Fruit fly (Drosophila melanogaster): Measurements from ENCODE around the gene Cog4.

The Cog4 gene

DNA sequence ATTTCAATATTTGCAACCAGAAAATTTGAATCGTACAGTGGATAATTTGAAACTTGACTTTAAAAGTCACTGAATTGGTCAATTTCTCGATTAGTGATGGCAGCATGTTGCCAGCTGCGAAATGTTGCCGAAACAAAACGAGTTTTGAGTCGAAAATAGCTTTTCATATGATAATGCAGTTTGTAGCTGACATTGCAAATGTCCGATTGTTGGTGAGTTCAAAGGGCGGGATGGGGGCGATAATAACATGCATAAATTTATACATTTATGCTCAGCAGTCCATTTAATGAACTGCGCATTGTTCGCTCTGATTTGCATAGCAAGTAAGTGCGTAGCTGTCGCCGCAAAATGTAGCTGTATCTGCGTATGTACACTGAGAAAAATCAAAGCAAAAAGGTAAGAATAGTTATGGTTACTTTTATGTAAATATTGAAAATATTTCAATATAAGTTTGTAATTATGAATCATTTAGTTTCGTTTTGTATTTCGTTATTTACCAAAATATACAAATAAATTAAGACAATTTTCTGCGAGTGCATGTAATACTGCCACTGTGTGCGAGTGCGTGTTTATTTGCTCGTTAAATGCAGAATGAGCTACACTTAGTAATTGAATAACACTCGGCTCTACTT, 38.6 kb upstream of the Cog4 start, which contains the start of gene Lip4 (continued):
- TF ChIP-seq hth (optimal IDR thresholded peaks at IDR 0.05) = no peak
- peak; percentile 82 for TF ChIP-seq CG1603 (tag; optimal IDR thresholded peaks at IDR 0.05)
- TF ChIP-seq pan (optimal IDR thresholded peaks at IDR 0.05) = no peak
- peak in 1 of 2 experiments; percentile 89 for TF ChIP-seq pan (GFP tag; optimal IDR thresholded peaks at IDR 0.05 in 1 of 2, IDR thresholded peaks at IDR 0.05 in 1 of 2)
- peak; percentile 11 for TF ChIP-seq Lhr (GFP tag; optimal IDR thresholded peaks at IDR 0.05)
- TF ChIP-seq Optix (GFP tag; IDR thresholded peaks at IDR 0.05) = no peak
- TF ChIP-seq knrl (GFP tag; IDR thresholded peaks at IDR 0.05; ENCODE audit: partially characterized antibody) = no peak
- peak; percentile 22 for TF ChIP-seq zf30C (GFP tag; optimal IDR thresholded peaks at IDR 0.05)
- peak; percentile 58 to 70 for TF ChIP-seq Pdp1 (GFP tag; optimal IDR thresholded peaks at IDR 0.05)
- TF ChIP-seq CG3995 (GFP tag; optimal IDR thresholded peaks at IDR 0.05) = peak; percentile 7
- TF ChIP-seq ham (GFP tag; IDR thresholded peaks at IDR 0.05) = no peak
- TF ChIP-seq gce (GFP tag; IDR thresholded peaks at IDR 0.05) = peak; percentile 38; the same call in 1 of the 3 replicates
- TF ChIP-seq CG33557 (GFP tag; optimal IDR thresholded peaks at IDR 0.05) = no peak
- TF ChIP-seq CG13894 (tag; optimal IDR thresholded peaks at IDR 0.05) = no peak
- no peak; the same call in 1 of the 2 replicates for TF ChIP-seq crol (GFP tag; IDR thresholded peaks at IDR 0.05)
- TF ChIP-seq CG34376 (GFP tag; optimal IDR thresholded peaks at IDR 0.05) = no peak
- peak; percentile 4 for TF ChIP-seq zfh2 (GFP tag; optimal IDR thresholded peaks at IDR 0.05)
- no peak for TF ChIP-seq Doc2 (GFP tag; IDR thresholded peaks at IDR 0.05)
- TF ChIP-seq odd (GFP tag; optimal IDR thresholded peaks at IDR 0.05) = peak; percentile 58
- no peak for TF ChIP-seq CG31365 (tag; optimal IDR thresholded peaks at IDR 0.05)
- 0 out of 2 replicates have a peak, but pooled peaks have one; percentile 38 for TF ChIP-seq dimm (GFP tag; IDR thresholded peaks at IDR 0.05)
- peak; percentile 2 to 89 for TF ChIP-seq Hr51 (GFP tag; optimal IDR thresholded peaks at IDR 0.05)
- TF ChIP-seq CG17361 (GFP tag; IDR thresholded peaks at IDR 0.05) = peak; percentile 80
- peak; percentile 43; the same call in 1 of the 2 replicates for TF ChIP-seq klu (GFP tag; IDR thresholded peaks at IDR 0.05)
- no peak for TF ChIP-seq dm (GFP tag; optimal IDR thresholded peaks at IDR 0.05)
- TF ChIP-seq bsh (GFP tag; optimal IDR thresholded peaks at IDR 0.05) = peak in 1 of 2 experiments; percentile 67
- TF ChIP-seq Atf-2 (GFP tag; optimal IDR thresholded peaks at IDR 0.05) = peak; percentile 14
- no peak for TF ChIP-seq amos (GFP tag; IDR thresholded peaks at IDR 0.05; ENCODE audit: partially characterized antibody)
- peak; percentile 84 for TF ChIP-seq CG31441 (GFP tag; IDR thresholded peaks at IDR 0.05)
- no peak for TF ChIP-seq dan (GFP tag; IDR thresholded peaks at IDR 0.05)
- peak; percentile 38; the same call in 1 of the 2 replicates for TF ChIP-seq ro (GFP tag; IDR thresholded peaks at IDR 0.05)
- TF ChIP-seq rib (GFP tag; IDR thresholded peaks at IDR 0.05) = no peak
- no peak for TF ChIP-seq kay (GFP tag; optimal IDR thresholded peaks at IDR 0.05)
- TF ChIP-seq Six4 (GFP tag; optimal IDR thresholded peaks at IDR 0.05) = peak; percentile 19
- TF ChIP-seq CG14965 (GFP tag; optimal IDR thresholded peaks at IDR 0.05; ENCODE audit: borderline replicate concordance) = no peak
- TF ChIP-seq maf-S (GFP tag; optimal IDR thresholded peaks at IDR 0.05) = peak; percentile 22
- peak; percentile 25 for TF ChIP-seq mam (GFP tag; optimal IDR thresholded peaks at IDR 0.05)
- peak; percentile 32 for TF ChIP-seq CG15073 (GFP tag; optimal IDR thresholded peaks at IDR 0.05)
- peak; percentile 38; the same call in 1 of the 2 replicates for TF ChIP-seq CG6272 (GFP tag; IDR thresholded peaks at IDR 0.05)
- no peak for TF ChIP-seq Antp (GFP tag; optimal IDR thresholded peaks at IDR 0.05)
- TF ChIP-seq CG14860 (GFP tag; IDR thresholded peaks at IDR 0.05; ENCODE audit: partially characterized antibody) = no peak
- TF ChIP-seq unpg (GFP tag; optimal IDR thresholded peaks at IDR 0.05) = peak; percentile 83
- TF ChIP-seq pum (GFP tag; optimal IDR thresholded peaks at IDR 0.05) = peak; percentile 6
- no peak for TF ChIP-seq otp (GFP tag; IDR thresholded peaks at IDR 0.05)
- peak; percentile 73 for TF ChIP-seq dmrt11E (tag; optimal IDR thresholded peaks at IDR 0.05)
- TF ChIP-seq HmgD (GFP tag; optimal IDR thresholded peaks at IDR 0.05) = no peak
- peak; percentile 45; the same call in 1 of the 2 replicates for TF ChIP-seq MBD-R2 (GFP tag; IDR thresholded peaks at IDR 0.05)
- peak; percentile 57 for TF ChIP-seq oc (tag; optimal IDR thresholded peaks at IDR 0.05)
- peak; percentile 33; the same call in 1 of the 3 replicates for TF ChIP-seq ken (GFP tag; IDR thresholded peaks at IDR 0.05)
- TF ChIP-seq Hmx (GFP tag; optimal IDR thresholded peaks at IDR 0.05) = no peak

Measured in whole organism, embryonic.